Worm (Caenorhabditis elegans): ENCODE results near the gene hlh-8.

The hlh-8 gene

ce11 chrX:8162793-8163192, 46.5 kb downstream of the hlh-8 start, which contains the start of gene F22F1.3:
Gene F22F1.3 (minus strand): TSS chrX:8163073.
- no peak for TF ChIP-seq ceh-83 (GFP tag; optimal IDR thresholded peaks at IDR 0.05)
- no peak for TF ChIP-seq M03D4.4 (tag; optimal IDR thresholded peaks at IDR 0.05)
- no peak for TF ChIP-seq bed-3 (GFP tag; optimal IDR thresholded peaks at IDR 0.05)
- no peak for TF ChIP-seq ham-2 (GFP tag; optimal IDR thresholded peaks at IDR 0.05)
- TF ChIP-seq snpc-4 (tag; optimal IDR thresholded peaks at IDR 0.05) = no peak
- no peak for TF ChIP-seq sem-2 (GFP tag; optimal IDR thresholded peaks at IDR 0.05)
- TF ChIP-seq zip-8 (tag; optimal IDR thresholded peaks at IDR 0.05) = no peak
- no peak for TF ChIP-seq mep-1 (tag; optimal IDR thresholded peaks at IDR 0.05)
- TF ChIP-seq unc-39 (tag; optimal IDR thresholded peaks at IDR 0.05) = no peak
- no peak for TF ChIP-seq unc-120 (tag; optimal IDR thresholded peaks at IDR 0.05; ENCODE audit: poor library complexity, severe bottlenecking)
- no peak for TF ChIP-seq pha-4 (tag; optimal IDR thresholded peaks at IDR 0.05)

DNA sequence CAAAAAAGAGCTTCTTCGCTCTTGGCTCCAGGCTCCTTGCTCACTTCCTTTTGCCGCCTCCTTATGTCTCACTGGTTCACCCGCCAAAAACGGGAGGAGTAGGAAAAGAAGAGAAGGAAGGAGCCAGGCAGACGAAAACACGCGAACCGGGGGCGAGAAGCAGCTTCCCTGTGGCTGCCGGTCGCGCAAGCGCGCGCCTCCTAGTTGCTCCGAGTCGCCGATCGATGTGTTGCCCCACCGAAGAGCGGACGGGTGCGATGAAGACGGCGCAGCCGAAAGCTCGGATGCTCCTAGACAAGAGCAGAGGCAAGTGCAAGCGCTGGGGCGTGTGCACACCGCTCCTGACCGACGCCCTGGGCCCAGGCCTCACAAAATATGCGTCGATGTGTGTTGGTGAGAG, 47.3 kb downstream of the hlh-8 start:
- TF ChIP-seq nhr-237 (tag; optimal IDR thresholded peaks at IDR 0.05) = no peak
- no peak for TF ChIP-seq ceh-39 (tag; optimal IDR thresholded peaks at IDR 0.05)
- TF ChIP-seq M03D4.4 (tag; optimal IDR thresholded peaks at IDR 0.05) = peak; percentile 28
- TF ChIP-seq sptf-1 (tag; optimal IDR thresholded peaks at IDR 0.05) = peak; percentile 63
- TF ChIP-seq nhr-12 (tag; optimal IDR thresholded peaks at IDR 0.05) = no peak
- TF ChIP-seq unc-120 (tag; optimal IDR thresholded peaks at IDR 0.05; ENCODE audit: poor library complexity, severe bottlenecking) = no peak
- TF ChIP-seq unc-62 (GFP tag; optimal IDR thresholded peaks at IDR 0.05) = no peak
- TF ChIP-seq pha-4 (tag; optimal IDR thresholded peaks at IDR 0.05) = no peak
- no peak for TF ChIP-seq cnd-1 (tag; optimal IDR thresholded peaks at IDR 0.05)
- TF ChIP-seq mls-2 (tag; optimal IDR thresholded peaks at IDR 0.05) = peak; percentile 52
- no peak for TF ChIP-seq elt-1 (tag; optimal IDR thresholded peaks at IDR 0.05; ENCODE audit: borderline replicate concordance, insufficient read depth)

ce11 chrX:8169534-8169933, 53.3 kb downstream of the hlh-8 start, which contains the start of gene C17H11.2:
Gene C17H11.2 (plus strand): TSS chrX:8169930.
- no peak for TF ChIP-seq snpc-4 (tag; optimal IDR thresholded peaks at IDR 0.05)
- peak; percentile 46 for TF ChIP-seq ces-1 (GFP tag; optimal IDR thresholded peaks at IDR 0.05)
